Fruit fly (Drosophila melanogaster): Measurements from ENCODE around the gene Sap-r.

DNA sequence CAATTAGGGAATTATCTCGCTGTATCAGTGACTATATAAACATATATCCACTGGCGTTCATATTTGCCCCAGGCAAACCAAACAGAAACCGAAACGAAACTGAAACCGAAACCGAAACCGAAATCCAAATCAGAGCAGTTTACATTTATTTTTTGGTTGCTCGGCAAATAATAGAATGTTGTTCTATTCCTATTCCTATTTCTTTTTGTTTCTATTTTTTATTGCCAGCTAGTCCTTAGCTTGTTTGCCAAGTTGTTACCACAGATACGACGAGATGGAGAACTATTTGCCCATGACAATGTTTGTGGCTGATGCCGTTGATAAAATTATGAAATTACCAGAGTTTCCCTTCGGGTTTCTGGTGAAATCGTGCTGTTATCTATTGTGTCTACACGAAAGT, 30.0 kb upstream of the Sap-r start:
- TF ChIP-seq sage (GFP tag; optimal IDR thresholded peaks at IDR 0.05) (no peak), dsf (GFP tag; optimal IDR thresholded peaks at IDR 0.05; ENCODE audit: borderline replicate concordance) (no peak), foxo (GFP tag; optimal IDR thresholded peaks at IDR 0.05) (no peak), CG32264 (GFP tag; optimal IDR thresholded peaks at IDR 0.05) (no peak), Abd-B (GFP tag; optimal IDR thresholded peaks at IDR 0.05) (no peak), Dfd (GFP tag; optimal IDR thresholded peaks at IDR 0.05) (no peak), psq (GFP tag; optimal IDR thresholded peaks at IDR 0.05) (no peak), Mio (GFP tag; optimal IDR thresholded peaks at IDR 0.05) (no peak), pan (optimal IDR thresholded peaks at IDR 0.05) (no peak), br (GFP tag; optimal IDR thresholded peaks at IDR 0.05) (no peak), OdsH (GFP tag; optimal IDR thresholded peaks at IDR 0.05) (no peak)

Measured in whole organism, wandering third instar larva.